Worm (Caenorhabditis elegans) whole organism, L2 larva: ENCODE measurements around the gene glb-13.

ENCODE experiments used
- C34F6.9 ChIP-seq: fragments of 150-350 bp; optimal IDR thresholded peaks from 2 replicates; lab custom pipeline; 2014; ENCODE audit warnings: missing biosample characterization, missing genetic modification characterization
- F13H6.1 ChIP-seq: sonication (generic microtip); optimal IDR thresholded peaks from 2 replicates; lab custom pipeline; 2016; ENCODE audit warnings: missing genetic modification characterization, missing compliant biosample characterization
- Y55F3AM.14 ChIP-seq: fragments of 200-800 bp; sonication (Bioruptor generic); optimal IDR thresholded peaks from 2 replicates; lab custom pipeline; 2018; ENCODE audit warnings: mild to moderate bottlenecking, missing genetic modification characterization, missing compliant biosample characterization
- ZK546.5 ChIP-seq: sonication (generic microtip); optimal IDR thresholded peaks from 2 replicates; lab custom pipeline; 2017; ENCODE audit warnings: missing biosample characterization, missing genetic modification characterization
- alr-1 ChIP-seq: fragments of 150-350 bp; optimal IDR thresholded peaks from 2 replicates; lab custom pipeline; 2014; ENCODE audit warnings: missing biosample characterization, missing genetic modification characterization
- aly-2 ChIP-seq: fragments of 150-350 bp; optimal IDR thresholded peaks from 2 replicates; lab custom pipeline; 2014; ENCODE audit warnings: missing biosample characterization, missing genetic modification characterization
- ama-1 ChIP-seq: fragments of 150-350 bp; optimal IDR thresholded peaks from 2 replicates; lab custom pipeline; 2018; ENCODE audit warnings: inconsistent platforms
- blmp-1 ChIP-seq: sonication (generic microtip); optimal IDR thresholded peaks from 2 replicates; lab custom pipeline; 2017; ENCODE audit warnings: missing genetic modification characterization, mild to moderate bottlenecking, missing compliant biosample characterization, antibody characterized with exemption, moderate library complexity; ENCODE audit not compliant: insufficient read depth
- ceh-16 ChIP-seq: fragments of 150-350 bp; optimal IDR thresholded peaks from 2 replicates; lab custom pipeline; 2014; ENCODE audit warnings: missing biosample characterization, missing genetic modification characterization
- ceh-82 ChIP-seq: fragments of 150-350 bp; optimal IDR thresholded peaks from 2 replicates; lab custom pipeline; 2014; ENCODE audit warnings: missing biosample characterization, missing genetic modification characterization
- crh-2 ChIP-seq: sonication (generic microtip); optimal IDR thresholded peaks from 2 replicates; lab custom pipeline; 2017; ENCODE audit warnings: missing biosample characterization, missing genetic modification characterization
- dmd-4 ChIP-seq: sonication (generic microtip); optimal IDR thresholded peaks from 2 replicates; lab custom pipeline; 2017; ENCODE audit warnings: missing biosample characterization, missing genetic modification characterization
- egl-27 ChIP-seq: sonication (generic microtip); optimal IDR thresholded peaks from 3 replicates; lab custom pipeline; 2017; ENCODE audit warnings: missing biosample characterization, missing genetic modification reagents, missing genetic modification characterization
- elt-1 ChIP-seq: fragments of 150-350 bp; optimal IDR thresholded peaks from 2 replicates; lab custom pipeline; 2014; ENCODE audit warnings: missing biosample characterization, missing genetic modification characterization
- elt-3 ChIP-seq: sonication (generic microtip); optimal IDR thresholded peaks from 2 replicates; lab custom pipeline; 2017; ENCODE audit warnings: missing biosample characterization, missing genetic modification characterization
- fos-1 ChIP-seq: fragments of 150-350 bp; optimal IDR thresholded peaks from 2 replicates; lab custom pipeline; 2014; ENCODE audit warnings: missing biosample characterization, missing genetic modification characterization
- gmeb-1 ChIP-seq: fragments of 150-350 bp; optimal IDR thresholded peaks from 2 replicates; lab custom pipeline; 2014; ENCODE audit warnings: missing biosample characterization, missing genetic modification characterization
- lin-13 ChIP-seq: fragments of 150-350 bp; optimal IDR thresholded peaks from 2 replicates; lab custom pipeline; 2014; ENCODE audit warnings: missing biosample characterization, missing genetic modification reagents, missing genetic modification characterization
- lsy-2 ChIP-seq, 2 experiments: fragments of 150-350 bp in 1 of 2; sonication (generic microtip) in 1 of 2; optimal IDR thresholded peaks; 2 replicates each; lab custom pipeline; 2014 to 2017; ENCODE audit warnings: missing biosample characterization in 2 of 2, missing genetic modification characterization in 2 of 2
- mbf-1 ChIP-seq: sonication (generic microtip); optimal IDR thresholded peaks from 2 replicates; lab custom pipeline; 2017; ENCODE audit warnings: missing biosample characterization, missing genetic modification characterization
- mdl-1 ChIP-seq, 2 experiments: fragments of 150-350 bp in 1 of 2; sonication (generic microtip) in 1 of 2; optimal IDR thresholded peaks; 2 replicates each; lab custom pipeline; 2017; ENCODE audit warnings: missing biosample characterization in 2 of 2, missing genetic modification characterization in 2 of 2
- nhr-10 ChIP-seq: sonication (generic microtip); optimal IDR thresholded peaks from 2 replicates; lab custom pipeline; 2017; ENCODE audit warnings: missing biosample characterization, missing genetic modification characterization
- nhr-11 ChIP-seq: fragments of 150-350 bp; optimal IDR thresholded peaks from 2 replicates; lab custom pipeline; 2014; ENCODE audit warnings: missing biosample characterization, missing genetic modification characterization
- nhr-12 ChIP-seq: fragments of 150-350 bp; optimal IDR thresholded peaks from 2 replicates; lab custom pipeline; 2014; ENCODE audit warnings: missing biosample characterization, missing genetic modification characterization
- nhr-129 ChIP-seq: fragments of 150-350 bp; optimal IDR thresholded peaks from 2 replicates; lab custom pipeline; 2014; ENCODE audit warnings: missing biosample characterization, missing genetic modification characterization
- nhr-21 ChIP-seq: fragments of 150-350 bp; optimal IDR thresholded peaks from 2 replicates; lab custom pipeline; 2014; ENCODE audit warnings: missing biosample characterization, missing genetic modification characterization
- nhr-237 ChIP-seq: fragments of 150-350 bp; optimal IDR thresholded peaks from 2 replicates; lab custom pipeline; 2014; ENCODE audit warnings: missing biosample characterization, missing genetic modification characterization
- nhr-25 ChIP-seq: fragments of 150-350 bp; sonication (generic microtip); optimal IDR thresholded peaks from 3 replicates; lab custom pipeline; 2014; ENCODE audit warnings: missing biosample characterization, missing genetic modification characterization
- nhr-6 ChIP-seq: fragments of 150-350 bp; optimal IDR thresholded peaks from 2 replicates; lab custom pipeline; 2014; ENCODE audit warnings: missing biosample characterization, missing genetic modification characterization
- nhr-77 ChIP-seq: fragments of 150-350 bp; optimal IDR thresholded peaks from 2 replicates; lab custom pipeline; 2014; ENCODE audit warnings: missing biosample characterization, missing genetic modification characterization
- peb-1 ChIP-seq: fragments of 150-350 bp; optimal IDR thresholded peaks from 2 replicates; lab custom pipeline; 2014; ENCODE audit warnings: missing biosample characterization, missing genetic modification characterization
- sem-4 ChIP-seq: fragments of 150-350 bp; optimal IDR thresholded peaks from 2 replicates; lab custom pipeline; 2014; ENCODE audit warnings: missing biosample characterization, missing genetic modification reagents, missing genetic modification characterization
- skn-1 ChIP-seq: sonication (generic microtip); optimal IDR thresholded peaks from 2 replicates; lab custom pipeline; 2017; ENCODE audit warnings: missing biosample characterization, missing genetic modification characterization
- sma-3 ChIP-seq: sonication (generic microtip); optimal IDR thresholded peaks from 2 replicates; lab custom pipeline; 2016; ENCODE audit warnings: missing genetic modification reagents, missing genetic modification characterization, missing compliant biosample characterization
- sma-9 ChIP-seq, 2 experiments: fragments of 150-350 bp in 1 of 2; sonication (generic microtip) in 1 of 2; optimal IDR thresholded peaks; 2 replicates each; lab custom pipeline; 2014 to 2016; ENCODE audit warnings: missing genetic modification characterization in 2 of 2, mild to moderate bottlenecking in 1 of 2, missing biosample characterization in 1 of 2, missing compliant biosample characterization in 1 of 2, missing genetic modification reagents in 1 of 2, moderate library complexity in 1 of 2
- snpc-4 ChIP-seq: fragments of 150-350 bp; optimal IDR thresholded peaks from 2 replicates; lab custom pipeline; 2014; ENCODE audit warnings: missing biosample characterization, missing genetic modification characterization
- unc-39 ChIP-seq: fragments of 150-350 bp; optimal IDR thresholded peaks from 2 replicates; lab custom pipeline; 2014; ENCODE audit warnings: missing biosample characterization, missing genetic modification characterization
- unc-55 ChIP-seq: fragments of 150-350 bp; sonication (generic microtip); optimal IDR thresholded peaks from 3 replicates; lab custom pipeline; 2014; ENCODE audit warnings: missing biosample characterization, missing genetic modification reagents, missing genetic modification characterization
- unc-62 ChIP-seq: fragments of 150-350 bp; optimal IDR thresholded peaks from 2 replicates; lab custom pipeline; 2014; ENCODE audit warnings: missing biosample characterization, missing genetic modification reagents, missing genetic modification characterization
- zag-1 ChIP-seq: fragments of 150-350 bp; optimal IDR thresholded peaks from 2 replicates; lab custom pipeline; 2014; ENCODE audit warnings: missing biosample characterization, missing genetic modification characterization
- ztf-1 ChIP-seq: fragments of 200-800 bp; sonication (Bioruptor generic); conservative IDR thresholded peaks from 2 replicates; pipeline ENCODE4 v1.3.6; 2022; ENCODE audit warnings: missing genetic modification characterization, missing compliant biosample characterization
- ztf-4 ChIP-seq: fragments of 150-350 bp; optimal IDR thresholded peaks from 2 replicates; lab custom pipeline; 2014; ENCODE audit warnings: missing biosample characterization, missing genetic modification characterization

Gene glb-13

ce11 chrX:12422580-12422979 is 44.4 kb upstream of the glb-13 start:
- TF ChIP-seq snpc-4 (tag; lab: Kevin White, UChicago) (no peak), unc-39 (tag; lab: Kevin White, UChicago) (no peak), Y55F3AM.14 (GFP tag; lab: Kevin White, UChicago) (no peak), nhr-77 (no peak), C34F6.9 (tag; lab: Kevin White, UChicago) (no peak), elt-1 (tag; lab: Kevin White, UChicago) (no peak), mdl-1 (tag; optimal IDR thresholded peaks at IDR 0.05; lab: Kevin White, UChicago) (no peak), egl-27 (tag; lab: Kevin White, UChicago) (no peak), crh-2 (tag; lab: Kevin White, UChicago) (peak; percentile 16), unc-55 (GFP tag; lab: Kevin White, UChicago) (no peak), ztf-1 (no peak), fos-1 (no peak), skn-1 (tag; lab: Kevin White, UChicago) (no peak), blmp-1 (tag; lab: Kevin White, UChicago) (no peak), sma-9 (GFP tag; optimal IDR thresholded peaks at IDR 0.05; lab: Kevin White, UChicago) (peak; percentile 71), sma-9 (tag; optimal IDR thresholded peaks at IDR 0.05; lab: Kevin White, UChicago) (no peak), lin-13 (GFP tag; lab: Kevin White, UChicago) (no peak), alr-1 (tag; lab: Kevin White, UChicago) (no peak), zag-1 (no peak), nhr-11 (no peak), elt-3 (tag; lab: Kevin White, UChicago) (no peak), nhr-25 (tag; lab: Kevin White, UChicago) (peak; percentile 65), F13H6.1 (tag; lab: Kevin White, UChicago) (no peak), nhr-10 (no peak), nhr-21 (peak; percentile 64), ceh-16 (tag; lab: Kevin White, UChicago) (no peak), unc-62 (GFP tag; lab: Kevin White, UChicago) (no peak), ama-1 (lab: Kevin White, UChicago) (no peak), ztf-4 (tag; lab: Kevin White, UChicago) (no peak), aly-2 (tag; lab: Kevin White, UChicago) (no peak), lsy-2 (tag; optimal IDR thresholded peaks at IDR 0.05; lab: Kevin White, UChicago) (no peak), sma-3 (peak; percentile 26), nhr-12 (tag; lab: Kevin White, UChicago) (no peak), gmeb-1 (tag; lab: Kevin White, UChicago) (no peak), mbf-1 (tag; lab: Kevin White, UChicago) (no peak), ZK546.5 (tag; lab: Kevin White, UChicago) (no peak), nhr-129 (no peak), sem-4 (tag; lab: Kevin White, UChicago) (no peak), nhr-237 (tag; lab: Kevin White, UChicago) (no peak)

DNA sequence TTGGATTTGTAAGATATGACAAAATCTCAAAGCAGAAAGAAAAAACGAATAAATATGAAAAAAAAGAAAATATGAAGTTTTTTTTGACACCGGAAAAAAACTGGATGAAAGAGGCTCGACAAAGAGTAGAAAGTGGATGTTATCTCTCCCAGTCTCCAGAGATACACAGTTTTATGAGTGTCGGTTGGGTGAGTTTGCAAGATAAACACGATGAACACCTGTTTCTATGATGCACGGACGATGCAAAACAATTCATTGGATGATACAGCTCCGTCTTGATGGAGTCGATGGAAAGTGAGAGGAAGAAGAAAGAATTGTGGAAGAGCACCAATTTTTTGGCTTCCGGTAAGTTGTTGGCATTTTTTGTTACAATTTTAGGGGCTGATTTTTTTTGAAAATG is 37.6 kb upstream of the glb-13 start:
- TF ChIP-seq peb-1 (tag; lab: Kevin White, UChicago), result no peak
- no peak for TF ChIP-seq ztf-1
- no peak for TF ChIP-seq crh-2 (tag; lab: Kevin White, UChicago)
- TF ChIP-seq ceh-82, result no peak
- no peak for TF ChIP-seq nhr-12 (tag; lab: Kevin White, UChicago)
- TF ChIP-seq dmd-4 (tag; lab: Kevin White, UChicago), result no peak
- TF ChIP-seq, all 48 proteins: peak for 0

- TF ChIP-seq crh-2 (tag; lab: Kevin White, UChicago) (no peak), nhr-237 (tag; lab: Kevin White, UChicago) (no peak), gmeb-1 (tag; lab: Kevin White, UChicago) (no peak), ceh-82 (no peak), ZK546.5 (tag; lab: Kevin White, UChicago) (no peak), nhr-6 (tag; lab: Kevin White, UChicago) (no peak), nhr-21 (no peak), elt-3 (tag; lab: Kevin White, UChicago) (no peak), alr-1 (tag; lab: Kevin White, UChicago) (no peak), snpc-4 (tag; lab: Kevin White, UChicago) (no peak)
Measured at ce11 chrX:12413941-12414340, 35.7 kb upstream of the glb-13 start, which contains the start of gene lin-2. Gene lin-2, minus strand, starts transcription at chrX:12414041.
